Fruit fly (Drosophila melanogaster) whole organism, prepupa: ENCODE measurements around the gene Graf.

ENCODE experiments used
- Blimp-1 ChIP-seq: fragments of 200-800 bp; sonication (Bioruptor generic); optimal IDR thresholded peaks from 3 replicates; lab custom pipeline; 2017; ENCODE audit warnings: missing biosample characterization, missing genetic modification characterization, mild to moderate bottlenecking, moderate library complexity, missing genetic modification reagents
- CG10631 ChIP-seq: fragments of 200-800 bp; sonication (Bioruptor generic); optimal IDR thresholded peaks from 2 replicates; lab custom pipeline; 2016; ENCODE audit warnings: missing biosample characterization, missing genetic modification characterization
- CG10669 ChIP-seq: fragments of 200-800 bp; sonication (Bioruptor generic); optimal IDR thresholded peaks from 3 replicates; lab custom pipeline; 2018; ENCODE audit warnings: missing biosample characterization, mild to moderate bottlenecking, missing genetic modification characterization, moderate library complexity
- CG11294 ChIP-seq: fragments of 200-800 bp; sonication (Bioruptor generic); IDR thresholded peaks from 2 replicates; pipeline ENCODE4 v1.3.6; 2022; ENCODE audit warnings: missing biosample characterization, missing genetic modification characterization
- CG11762 ChIP-seq: fragments of 200-800 bp; sonication (Bioruptor generic); optimal IDR thresholded peaks from 3 replicates; lab custom pipeline; 2016; ENCODE audit warnings: missing biosample characterization, missing genetic modification characterization; ENCODE audit not compliant: insufficient read depth
- CG11902 ChIP-seq: fragments of 200-800 bp; sonication (Bioruptor generic); optimal IDR thresholded peaks from 3 replicates; lab custom pipeline; 2016; ENCODE audit warnings: missing biosample characterization, missing genetic modification characterization
- CG15336 ChIP-seq: fragments of 200-800 bp; sonication (Bioruptor generic); IDR thresholded peaks from 2 replicates; pipeline ENCODE4 v1.3.6; 2022; ENCODE audit warnings: missing biosample characterization, missing genetic modification characterization
- CG1621 ChIP-seq: fragments of 200-800 bp; sonication (Bioruptor generic); optimal IDR thresholded peaks from 3 replicates; lab custom pipeline; 2018; ENCODE audit warnings: missing biosample characterization, mild to moderate bottlenecking, missing genetic modification characterization
- CG16779 ChIP-seq: fragments of 200-800 bp; sonication (Bioruptor generic); optimal IDR thresholded peaks from 3 replicates; lab custom pipeline; 2017; ENCODE audit warnings: missing biosample characterization, mild to moderate bottlenecking, missing genetic modification characterization
- CG3032 ChIP-seq: fragments of 200-800 bp; optimal IDR thresholded peaks from 2 replicates; lab custom pipeline; 2019; ENCODE audit warnings: missing biosample characterization, mild to moderate bottlenecking, missing genetic modification characterization, moderate library complexity
- CG31627 ChIP-seq: fragments of 200-800 bp; sonication (Bioruptor generic); optimal IDR thresholded peaks from 3 replicates; lab custom pipeline; 2016; ENCODE audit warnings: missing biosample characterization, missing genetic modification characterization
- CG34406 ChIP-seq: fragments of 200-800 bp; sonication (Bioruptor generic); optimal IDR thresholded peaks from 3 replicates; lab custom pipeline; 2016; ENCODE audit warnings: missing biosample characterization, missing genetic modification characterization
- CG3919 ChIP-seq: fragments of 200-800 bp; sonication (Bioruptor generic); optimal IDR thresholded peaks from 3 replicates; lab custom pipeline; 2016; ENCODE audit warnings: missing biosample characterization, missing genetic modification characterization
- CG4318 ChIP-seq: fragments of 200-800 bp; sonication (Bioruptor generic); optimal IDR thresholded peaks from 3 replicates; lab custom pipeline; 2017; ENCODE audit warnings: missing biosample characterization, mild to moderate bottlenecking, missing genetic modification characterization
- CG6792 ChIP-seq: fragments of 200-800 bp; sonication (Bioruptor generic); optimal IDR thresholded peaks from 3 replicates; lab custom pipeline; 2016; ENCODE audit warnings: missing biosample characterization, missing genetic modification characterization
- CG6854 ChIP-seq: fragments of 200-800 bp; sonication (Bioruptor generic); optimal IDR thresholded peaks from 2 replicates; lab custom pipeline; 2017; ENCODE audit warnings: missing biosample characterization, mild to moderate bottlenecking, missing genetic modification characterization
- CG7368 ChIP-seq: fragments of 200-800 bp; sonication (Bioruptor generic); optimal IDR thresholded peaks from 3 replicates; lab custom pipeline; 2016; ENCODE audit warnings: missing biosample characterization, missing genetic modification characterization
- CG8119 ChIP-seq: fragments of 200-800 bp; sonication (Bioruptor generic); IDR thresholded peaks from 3 replicates; pipeline ENCODE4 v1.3.6; 2022; ENCODE audit warnings: missing biosample characterization, missing genetic modification characterization
- CG8632 ChIP-seq: fragments of 200-800 bp; sonication (Bioruptor generic); optimal IDR thresholded peaks from 3 replicates; lab custom pipeline; 2016; ENCODE audit warnings: missing biosample characterization, missing genetic modification characterization
- CG9139 ChIP-seq: fragments of 200-800 bp; sonication (Bioruptor generic); optimal IDR thresholded peaks from 3 replicates; lab custom pipeline; 2017; ENCODE audit warnings: missing biosample characterization, mild to moderate bottlenecking, missing genetic modification characterization
- Eip75B ChIP-seq: fragments of 200-800 bp; sonication (Bioruptor generic); optimal IDR thresholded peaks from 3 replicates; lab custom pipeline; 2016; ENCODE audit warnings: missing biosample characterization, missing genetic modification characterization
- Eip78C ChIP-seq: fragments of 200-800 bp; sonication (Bioruptor generic); peaks from one replicate; lab custom pipeline; 2016; ENCODE audit warnings: missing biosample characterization, missing genetic modification characterization
- Eip93F ChIP-seq: fragments of 200-800 bp; sonication (Bioruptor generic); optimal IDR thresholded peaks from 2 replicates; lab custom pipeline; 2016; ENCODE audit warnings: missing biosample characterization, mild to moderate bottlenecking, missing genetic modification characterization
- Ets96B ChIP-seq: fragments of 200-800 bp; optimal IDR thresholded peaks from 2 replicates; lab custom pipeline; 2019; ENCODE audit warnings: missing biosample characterization, mild to moderate bottlenecking, missing genetic modification characterization, moderate library complexity
- Hr39 ChIP-seq: fragments of 200-800 bp; sonication (Bioruptor generic); optimal IDR thresholded peaks from 2 replicates; lab custom pipeline; 2016; ENCODE audit warnings: missing biosample characterization, missing genetic modification characterization
- Hr4 ChIP-seq: fragments of 200-800 bp; sonication (Bioruptor generic); optimal IDR thresholded peaks from 3 replicates; lab custom pipeline; 2016; ENCODE audit warnings: missing biosample characterization, missing genetic modification characterization
- Lpt ChIP-seq: fragments of 200-800 bp; sonication (Bioruptor generic); optimal IDR thresholded peaks from 3 replicates; lab custom pipeline; 2016; ENCODE audit warnings: missing biosample characterization, missing genetic modification characterization
- Met ChIP-seq: fragments of 200-800 bp; sonication (Bioruptor generic); optimal IDR thresholded peaks from 3 replicates; lab custom pipeline; 2016; ENCODE audit warnings: missing biosample characterization, missing genetic modification characterization
- OdsH ChIP-seq: fragments of 200-800 bp; sonication (Bioruptor generic); optimal IDR thresholded peaks from 3 replicates; lab custom pipeline; 2016; ENCODE audit warnings: missing biosample characterization, missing genetic modification characterization
- Smox ChIP-seq: fragments of 200-800 bp; sonication (Bioruptor generic); optimal IDR thresholded peaks from 3 replicates; lab custom pipeline; 2016; ENCODE audit warnings: missing biosample characterization, missing genetic modification characterization
- Sox14 ChIP-seq: fragments of 200-800 bp; sonication (Bioruptor generic); optimal IDR thresholded peaks from 3 replicates; lab custom pipeline; 2016; ENCODE audit warnings: missing biosample characterization, missing genetic modification characterization
- Sox15 ChIP-seq: fragments of 200-800 bp; sonication (Bioruptor generic); optimal IDR thresholded peaks from 3 replicates; lab custom pipeline; 2016; ENCODE audit warnings: missing biosample characterization, missing genetic modification characterization
- achi ChIP-seq: fragments of 200-800 bp; sonication (Bioruptor generic); optimal IDR thresholded peaks from 3 replicates; lab custom pipeline; 2016; ENCODE audit warnings: missing biosample characterization, missing genetic modification characterization
- acj6 ChIP-seq: fragments of 200-800 bp; sonication (Bioruptor generic); optimal IDR thresholded peaks from 3 replicates; lab custom pipeline; 2016; ENCODE audit warnings: missing biosample characterization, missing genetic modification characterization
- cyc ChIP-seq: fragments of 200-800 bp; sonication (Bioruptor generic); optimal IDR thresholded peaks from 3 replicates; lab custom pipeline; 2016; ENCODE audit warnings: missing biosample characterization, missing genetic modification characterization
- dac ChIP-seq: fragments of 200-800 bp; sonication (Bioruptor generic); optimal IDR thresholded peaks from 2 replicates; lab custom pipeline; 2017; ENCODE audit warnings: missing biosample characterization, mild to moderate bottlenecking, missing genetic modification characterization
- eg ChIP-seq: fragments of 200-800 bp; sonication (Bioruptor generic); IDR thresholded peaks from 3 replicates; pipeline ENCODE4 v1.3.6; 2022; ENCODE audit warnings: missing biosample characterization, missing genetic modification characterization
- esn ChIP-seq: fragments of 200-800 bp; sonication (Bioruptor generic); optimal IDR thresholded peaks from 2 replicates; lab custom pipeline; 2016; ENCODE audit warnings: missing biosample characterization, mild to moderate bottlenecking, missing genetic modification characterization, moderate library complexity
- fd59A ChIP-seq: fragments of 200-800 bp; sonication (Bioruptor generic); optimal IDR thresholded peaks from 2 replicates; lab custom pipeline; 2017; ENCODE audit warnings: missing biosample characterization, mild to moderate bottlenecking, missing genetic modification characterization, missing genetic modification reagents
- fd85E ChIP-seq: fragments of 200-800 bp; sonication (Bioruptor generic); optimal IDR thresholded peaks from 3 replicates; lab custom pipeline; 2016; ENCODE audit warnings: missing biosample characterization, missing genetic modification characterization
- fkh ChIP-seq: fragments of 200-800 bp; sonication (Bioruptor generic); optimal IDR thresholded peaks from 3 replicates; lab custom pipeline; 2017; ENCODE audit warnings: missing biosample characterization, mild to moderate bottlenecking, missing genetic modification characterization, moderate library complexity
- net ChIP-seq: fragments of 200-800 bp; sonication (Bioruptor generic); optimal IDR thresholded peaks from 3 replicates; lab custom pipeline; 2016; ENCODE audit warnings: missing biosample characterization, missing genetic modification characterization
- pdm3 ChIP-seq: fragments of 200-800 bp; sonication (Bioruptor generic); optimal IDR thresholded peaks from 3 replicates; lab custom pipeline; 2016; ENCODE audit warnings: missing biosample characterization, missing genetic modification characterization
- salr ChIP-seq, 2 experiments: fragments of 200-800 bp; sonication (Bioruptor generic); optimal IDR thresholded peaks; 3 replicates each; lab custom pipeline; 2016 to 2018; ENCODE audit warnings: missing biosample characterization in 2 of 2, missing genetic modification characterization in 2 of 2, mild to moderate bottlenecking in 1 of 2
- spab ChIP-seq: fragments of 200-800 bp; sonication (Bioruptor generic); optimal IDR thresholded peaks from 2 replicates; lab custom pipeline; 2017; ENCODE audit warnings: missing biosample characterization, mild to moderate bottlenecking, missing genetic modification characterization, missing genetic modification reagents
- ss ChIP-seq, 2 experiments: fragments of 200-800 bp; sonication (Bioruptor generic); optimal IDR thresholded peaks; 2 replicates in 1 of 2; 3 replicates in 1 of 2; lab custom pipeline; 2017 to 2018; ENCODE audit warnings: mild to moderate bottlenecking in 2 of 2, missing biosample characterization in 2 of 2, missing genetic modification characterization in 2 of 2, moderate library complexity in 1 of 2
- svp ChIP-seq: fragments of 200-800 bp; sonication (Bioruptor generic); peaks from one replicate; lab custom pipeline; 2016; ENCODE audit warnings: missing biosample characterization, missing genetic modification characterization
- topi ChIP-seq: fragments of 200-800 bp; sonication (Bioruptor generic); optimal IDR thresholded peaks from 3 replicates; lab custom pipeline; 2016; ENCODE audit warnings: missing biosample characterization, missing genetic modification characterization
- vri ChIP-seq: fragments of 200-800 bp; sonication (Bioruptor generic); optimal IDR thresholded peaks from 3 replicates; lab custom pipeline; 2016; ENCODE audit warnings: missing biosample characterization, mild to moderate bottlenecking, missing genetic modification characterization

Gene Graf

DNA sequence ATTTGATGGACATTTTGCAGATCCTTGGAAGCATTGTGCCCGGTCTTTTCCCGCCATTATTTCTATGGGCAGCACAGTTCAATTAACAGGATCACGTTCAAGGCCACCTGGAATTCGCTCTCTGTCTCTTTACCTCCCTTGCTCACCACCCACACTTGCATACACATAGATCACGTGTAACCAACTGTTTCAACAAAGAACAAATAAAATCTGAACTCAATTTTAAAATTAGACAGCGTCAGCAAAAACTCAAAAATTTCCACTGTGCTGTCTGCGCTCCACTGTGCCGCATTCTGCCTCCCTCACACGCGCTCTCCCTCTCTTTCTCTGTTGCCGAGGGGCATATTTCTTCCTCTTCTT, 50.9 kb downstream of the Graf start (continued):
- TF ChIP-seq esn (GFP tag; lab: Kevin White, UChicago) (peak; percentile 23), net (GFP tag; lab: Kevin White, UChicago) (no peak), Hr4 (GFP tag; lab: Kevin White, UChicago) (no peak), Hr39 (GFP tag; lab: Kevin White, UChicago) (peak; percentile 44), CG4318 (no peak), CG11762 (GFP tag; lab: Kevin White, UChicago) (no peak), salr (GFP tag; optimal IDR thresholded peaks at IDR 0.05; lab: Kevin White, UChicago) (no peak)

DNA sequence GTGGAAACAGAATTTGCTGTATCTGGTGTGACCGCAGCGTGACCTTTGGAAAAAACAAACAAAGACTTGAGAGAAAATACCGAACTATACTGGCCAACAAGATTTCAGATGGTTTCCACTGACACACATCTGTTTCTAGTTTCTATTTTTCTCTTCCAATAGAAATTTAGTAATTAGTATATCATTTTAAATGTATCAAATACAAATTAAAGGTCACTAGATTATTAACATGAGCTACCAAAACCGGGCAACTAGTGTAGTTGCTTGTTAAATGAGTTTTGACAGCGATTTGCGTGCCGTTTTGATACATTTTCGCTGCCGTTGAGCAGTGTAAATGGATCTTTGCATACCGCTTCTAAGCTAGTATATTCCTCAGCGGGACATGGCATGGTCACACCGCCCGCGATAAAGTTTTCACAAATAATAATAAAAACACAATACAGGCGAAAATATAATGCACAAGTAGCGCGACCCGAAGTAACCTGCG, 56.8 kb downstream of the Graf start, which contains the start of the genes Pis and Hap40:
Gene Pis, minus strand, starts transcription at position 51 of the 487 bp plus-strand sequence.
Gene Hap40, plus strand, starts transcription at position 406 of the 487 bp plus-strand sequence.
- TF ChIP-seq CG11902 = peak; percentile 63
- TF ChIP-seq svp (GFP tag; lab: Kevin White, UChicago) = peak; percentile 94
- no peak for TF ChIP-seq CG1621
- TF ChIP-seq acj6 (GFP tag; lab: Kevin White, UChicago) = peak; percentile 65
- peak; percentile 55 for TF ChIP-seq Ets96B (tag; lab: Kevin White, UChicago)
- TF ChIP-seq CG11294 = peak; percentile 12; the same call in 1 of the 2 replicates
- peak; percentile 36 for TF ChIP-seq net (GFP tag; lab: Kevin White, UChicago)
- no peak for TF ChIP-seq CG8632
- peak; percentile 69 for TF ChIP-seq pdm3
- TF ChIP-seq CG3032 = peak; percentile 76
- no peak for TF ChIP-seq achi
- peak; percentile 70 for TF ChIP-seq Smox
- TF ChIP-seq CG31627 (GFP tag; lab: Kevin White, UChicago) = peak; percentile 77
- no peak for TF ChIP-seq CG7368
- TF ChIP-seq eg (GFP tag; lab: Robert Waterston, UW) = no peak
- no peak for TF ChIP-seq CG11762 (GFP tag; lab: Kevin White, UChicago)
- TF ChIP-seq dac (GFP tag; lab: Kevin White, UChicago) = peak; percentile 63
- TF ChIP-seq fd85E (GFP tag; lab: Kevin White, UChicago) = no peak
- TF ChIP-seq CG16779 = no peak
- TF ChIP-seq fd59A (GFP tag; lab: Kevin White, UChicago) = peak; percentile 42
- TF ChIP-seq OdsH = no peak
- 0 out of 2 replicates have a peak, but pooled peaks have one; percentile 17 for TF ChIP-seq CG15336 (GFP tag; lab: Robert Waterston, UW)
- TF ChIP-seq Blimp-1 (GFP tag; lab: Kevin White, UChicago) = no peak
- TF ChIP-seq CG8119 = peak; percentile 47; the same call in 2 of the 3 replicates
- peak; percentile 70 for TF ChIP-seq CG10631 (GFP tag; lab: Kevin White, UChicago)
- peak; percentile 35 for TF ChIP-seq CG34406 (GFP tag; lab: Kevin White, UChicago)
- TF ChIP-seq CG6854 (GFP tag; lab: Kevin White, UChicago) = no peak
- peak; percentile 77 for TF ChIP-seq fkh (GFP tag; lab: Kevin White, UChicago)
- peak; percentile 67 for TF ChIP-seq CG4318
- TF ChIP-seq Met = no peak
- no peak for TF ChIP-seq ss (GFP tag; optimal IDR thresholded peaks at IDR 0.05; lab: Kevin White, UChicago)
- peak; percentile 61 for TF ChIP-seq topi (GFP tag; lab: Kevin White, UChicago)
- peak; percentile 67 for TF ChIP-seq esn (GFP tag; lab: Kevin White, UChicago)
- TF ChIP-seq CG9139 (GFP tag; lab: Kevin White, UChicago) = no peak
- peak; percentile 51 for TF ChIP-seq CG3919 (GFP tag; lab: Kevin White, UChicago)
- peak; percentile 68 for TF ChIP-seq Sox15 (GFP tag; lab: Kevin White, UChicago)
- TF ChIP-seq spab (GFP tag; lab: Kevin White, UChicago) = no peak
- peak; percentile 15 for TF ChIP-seq Eip93F (GFP tag; lab: Kevin White, UChicago)
- TF ChIP-seq CG10669 = peak; percentile 49
- TF ChIP-seq Lpt = peak; percentile 37
- TF ChIP-seq CG6792 (GFP tag; lab: Kevin White, UChicago) = peak; percentile 39
- peak; percentile 77 for TF ChIP-seq Hr39 (GFP tag; lab: Kevin White, UChicago)
- peak; percentile 83 for TF ChIP-seq Sox14 (GFP tag; lab: Kevin White, UChicago)
- peak; percentile 22 for TF ChIP-seq vri (GFP tag; lab: Kevin White, UChicago)
- peak; percentile 77 for TF ChIP-seq Eip78C
- TF ChIP-seq cyc = peak; percentile 64
- TF ChIP-seq Eip75B = no peak
